Fruit fly (Drosophila melanogaster): ENCODE data around the gene rg.

rg gene

dm6 chrX:5061989-5062388, 23.6 kb upstream of the rg start (continued):
- TF ChIP-seq CG7271 (tag; optimal IDR thresholded peaks at IDR 0.05): no peak
- TF ChIP-seq NK7.1 (GFP tag; optimal IDR thresholded peaks at IDR 0.05): no peak
- 0 out of 2 replicates have a peak, but pooled peaks have one; percentile 15 for TF ChIP-seq HLH3B (GFP tag; IDR thresholded peaks at IDR 0.05)
- peak; percentile 25; the same call in 1 of the 3 replicates for TF ChIP-seq dysf (GFP tag; IDR thresholded peaks at IDR 0.05)
- no peak for TF ChIP-seq fd3F (GFP tag; optimal IDR thresholded peaks at IDR 0.05)
- TF ChIP-seq sim (GFP tag; IDR thresholded peaks at IDR 0.05): no peak
- TF ChIP-seq CG5953 (GFP tag; IDR thresholded peaks at IDR 0.05): no peak
- TF ChIP-seq cas (GFP tag; IDR thresholded peaks at IDR 0.05): no peak
- no peak for TF ChIP-seq CG6683 (GFP tag; optimal IDR thresholded peaks at IDR 0.05)
- no peak for TF ChIP-seq CG4328 (GFP tag; optimal IDR thresholded peaks at IDR 0.05)
- TF ChIP-seq Gsc (GFP tag; IDR thresholded peaks at IDR 0.05): no peak
- TF ChIP-seq CG11723 (GFP tag; optimal IDR thresholded peaks at IDR 0.05): no peak
- TF ChIP-seq ranshi (GFP tag; IDR thresholded peaks at IDR 0.05): peak; percentile 26; the same call in 1 of the 2 replicates
- no peak for TF ChIP-seq CG12769 (tag; optimal IDR thresholded peaks at IDR 0.05)
- TF ChIP-seq CG1832 (GFP tag; optimal IDR thresholded peaks at IDR 0.05): no peak
- no peak for TF ChIP-seq trem (tag; optimal IDR thresholded peaks at IDR 0.05)
- no peak for TF ChIP-seq wdn (GFP tag; IDR thresholded peaks at IDR 0.05)
- no peak for TF ChIP-seq gcm2 (GFP tag; optimal IDR thresholded peaks at IDR 0.05)
- TF ChIP-seq H2.0 (GFP tag; IDR thresholded peaks at IDR 0.05): no peak
- peak; percentile 34 for TF ChIP-seq CG11504 (tag; optimal IDR thresholded peaks at IDR 0.05)
- TF ChIP-seq Ptx1 (GFP tag; IDR thresholded peaks at IDR 0.05): peak; percentile 50
- TF ChIP-seq CG4424 (GFP tag; optimal IDR thresholded peaks at IDR 0.05): peak; percentile 16
- no peak for TF ChIP-seq CG14965 (GFP tag; optimal IDR thresholded peaks at IDR 0.05; ENCODE audit: borderline replicate concordance)
- TF ChIP-seq cwo (GFP tag; optimal IDR thresholded peaks at IDR 0.05): no peak
- TF ChIP-seq Hr3 (GFP tag; optimal IDR thresholded peaks at IDR 0.05): no peak
- no peak for TF ChIP-seq BtbVII (GFP tag; optimal IDR thresholded peaks at IDR 0.05)
- TF ChIP-seq Camta (GFP tag; optimal IDR thresholded peaks at IDR 0.05): peak; percentile 20
- no peak for TF ChIP-seq Adf1 (GFP tag; IDR thresholded peaks at IDR 0.05)
- peak; percentile 22; the same call in 1 of the 2 replicates for TF ChIP-seq slbo (GFP tag; IDR thresholded peaks at IDR 0.05)
- no peak for TF ChIP-seq tna (GFP tag; IDR thresholded peaks at IDR 0.05; ENCODE audit: partially characterized antibody)
- TF ChIP-seq Eip74EF (GFP tag; optimal IDR thresholded peaks at IDR 0.05): no peak
- TF ChIP-seq CG30431 (GFP tag; optimal IDR thresholded peaks at IDR 0.05): no peak
- no peak for TF ChIP-seq Trl (optimal IDR thresholded peaks at IDR 0.05)
- TF ChIP-seq Trl (GFP tag; optimal IDR thresholded peaks at IDR 0.05): peak; percentile 8
- TF ChIP-seq ken (GFP tag; IDR thresholded peaks at IDR 0.05): no peak
- TF ChIP-seq CG7928 (GFP tag; optimal IDR thresholded peaks at IDR 0.05): no peak
- 0 out of 2 replicates have a peak, but pooled peaks have one; percentile 31 for TF ChIP-seq Ada2b (GFP tag; IDR thresholded peaks at IDR 0.05)
- TF ChIP-seq dpn (GFP tag; optimal IDR thresholded peaks at IDR 0.05): peak in 1 of 2 experiments; percentile 27
- TF ChIP-seq CG8089 (GFP tag; optimal IDR thresholded peaks at IDR 0.05): no peak
- TF ChIP-seq CG8924 (tag; optimal IDR thresholded peaks at IDR 0.05): no peak
- no peak for TF ChIP-seq hth (optimal IDR thresholded peaks at IDR 0.05)
- no peak for TF ChIP-seq fd96Cb (tag; optimal IDR thresholded peaks at IDR 0.05)
- peak; percentile 10 for TF ChIP-seq CG17359 (tag; optimal IDR thresholded peaks at IDR 0.05)
- no peak for TF ChIP-seq CG8478 (optimal IDR thresholded peaks at IDR 0.05)
- TF ChIP-seq Rfx (GFP tag; IDR thresholded peaks at IDR 0.05): no peak; the same call in none of the 2 replicates
- TF ChIP-seq CG2116 (GFP tag; optimal IDR thresholded peaks at IDR 0.05): no peak
- no peak for TF ChIP-seq CG17328 (GFP tag; IDR thresholded peaks at IDR 0.05)
- TF ChIP-seq dati (GFP tag; IDR thresholded peaks at IDR 0.05): no peak
- TF ChIP-seq Opbp (GFP tag; IDR thresholded peaks at IDR 0.05; ENCODE audit: partially characterized antibody): no peak
- TF ChIP-seq CG12744 (GFP tag; optimal IDR thresholded peaks at IDR 0.05): no peak
- TF ChIP-seq stc (GFP tag; IDR thresholded peaks at IDR 0.05): 0 out of 2 replicates have a peak, but pooled peaks have one; percentile 28
- no peak for TF ChIP-seq CG1603 (tag; optimal IDR thresholded peaks at IDR 0.05)

All from whole organism, embryonic.